Worm (Caenorhabditis elegans) whole organism, L1 larva: ENCODE data around the gene Y43F8C.23.

ENCODE experiments used
- aly-2 ChIP-seq: fragments of 150-350 bp; optimal IDR thresholded peaks from 2 replicates; lab custom pipeline; 2014; ENCODE audit warnings: missing biosample characterization, missing genetic modification characterization
- hlh-17 ChIP-seq: fragments of 200-800 bp; sonication (Bioruptor generic); optimal IDR thresholded peaks from 2 replicates; lab custom pipeline; 2018; ENCODE audit warnings: missing genetic modification characterization, mild to moderate bottlenecking, missing compliant biosample characterization, moderate library complexity, borderline replicate concordance
- lsy-2 ChIP-seq, 2 experiments: fragments of 150-350 bp; optimal IDR thresholded peaks; 2 replicates each; lab custom pipeline; 2014; ENCODE audit warnings: missing biosample characterization in 2 of 2, missing genetic modification characterization in 2 of 2
- nhr-237 ChIP-seq: fragments of 150-350 bp; optimal IDR thresholded peaks from 2 replicates; lab custom pipeline; 2014; ENCODE audit warnings: missing biosample characterization, missing genetic modification characterization
- nhr-76 ChIP-seq: sonication (generic microtip); optimal IDR thresholded peaks from 2 replicates; lab custom pipeline; 2017; ENCODE audit warnings: missing biosample characterization, missing genetic modification characterization

- TF ChIP-seq lsy-2 (tag; optimal IDR thresholded peaks at IDR 0.05; lab: Kevin White, UChicago) (no peak), aly-2 (tag; lab: Kevin White, UChicago) (no peak), hlh-17 (GFP tag; lab: Kevin White, UChicago) (no peak), nhr-76 (tag; lab: Kevin White, UChicago) (no peak), nhr-237 (tag; lab: Kevin White, UChicago) (no peak)
These were observed 13.0 kb upstream of the Y43F8C.23 start for ce11 chrV:19724589-19724988.
